Worm (Caenorhabditis elegans): Measurements from ENCODE around the gene R09D1.14.

ce11 chrII:9427644-9428043, 31.7 kb downstream of the R09D1.14 start, which contains the start of gene M176.5:
- TF ChIP-seq F37B4.10 (GFP tag; IDR thresholded peaks at IDR 0.05): no peak
- TF ChIP-seq rcor-1 (GFP tag; IDR thresholded peaks at IDR 0.05): no peak
- no peak for TF ChIP-seq T26A5.8 (tag; optimal IDR thresholded peaks at IDR 0.05)
- no peak for TF ChIP-seq snpc-4 (GFP tag; optimal IDR thresholded peaks at IDR 0.05)
- TF ChIP-seq snpc-4 (tag; optimal IDR thresholded peaks at IDR 0.05): no peak
- no peak for TF ChIP-seq mcd-1 (GFP tag; IDR thresholded peaks at IDR 0.05)
- TF ChIP-seq unc-62 (GFP tag; optimal IDR thresholded peaks at IDR 0.05): no peak

Data from whole organism, young adult.